Fruit fly (Drosophila melanogaster) whole organism, prepupa: ENCODE data around the gene wrm1.
A peak's percentile ranks its signal among the peaks of the same experiment; 100 is the strongest.

Experiments used
- Blimp-1 ChIP-seq: fragments of 200-800 bp; sonication (Bioruptor generic); optimal IDR thresholded peaks from 3 replicates; lab custom pipeline; 2017; ENCODE audit warnings: missing biosample characterization, missing genetic modification characterization, mild to moderate bottlenecking, moderate library complexity, missing genetic modification reagents
- CG11902 ChIP-seq: fragments of 200-800 bp; sonication (Bioruptor generic); optimal IDR thresholded peaks from 3 replicates; lab custom pipeline; 2016; ENCODE audit warnings: missing biosample characterization, missing genetic modification characterization
- CG8632 ChIP-seq: fragments of 200-800 bp; sonication (Bioruptor generic); optimal IDR thresholded peaks from 3 replicates; lab custom pipeline; 2016; ENCODE audit warnings: missing biosample characterization, missing genetic modification characterization

DNA sequence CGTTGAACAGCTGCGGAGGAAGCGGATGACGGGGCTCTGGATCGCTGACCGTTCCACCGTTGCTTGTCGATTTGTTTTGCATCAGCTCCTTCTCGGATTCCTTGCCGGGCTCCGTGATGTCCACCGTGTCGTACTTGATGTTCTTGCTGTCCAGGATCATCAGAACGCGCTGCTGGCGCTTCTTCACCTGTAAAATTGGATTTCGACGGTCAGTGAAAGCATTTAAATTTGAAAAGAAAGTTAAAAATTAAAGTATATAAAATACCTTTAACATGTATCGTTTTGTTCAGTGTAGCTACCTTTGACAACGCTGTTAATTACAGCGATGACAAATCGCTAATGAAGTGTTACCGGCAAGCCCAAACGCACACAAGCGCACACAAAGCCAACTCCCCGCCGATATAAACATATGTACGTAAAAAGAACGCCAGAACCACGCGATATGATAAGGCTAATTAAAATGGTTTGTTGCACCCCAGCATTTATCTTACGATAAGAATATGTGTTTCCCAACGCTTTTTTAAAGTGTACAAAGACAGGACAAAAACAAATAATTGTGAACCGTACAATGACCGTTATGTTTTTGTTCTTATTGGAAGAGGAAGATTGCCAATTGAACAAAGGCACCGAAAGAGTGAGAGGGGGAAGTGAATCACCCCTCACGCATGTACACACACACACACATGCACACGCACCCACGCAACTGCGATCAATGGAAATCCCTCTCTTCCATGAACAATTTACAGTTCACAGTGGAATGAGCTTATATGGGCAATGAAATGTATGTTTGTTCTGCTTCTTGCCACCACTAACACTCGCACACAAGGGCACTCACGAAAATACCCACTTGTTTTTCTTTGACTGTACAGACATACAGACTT, 33.0 kb upstream of the wrm1 start:
- TF ChIP-seq CG8632 (GFP tag; lab: Kevin White, UChicago) (peak; percentile 10), Blimp-1 (GFP tag; lab: Kevin White, UChicago) (peak; percentile 5), CG11902 (GFP tag; lab: Kevin White, UChicago) (no peak)
